Fruit fly (Drosophila melanogaster): ENCODE measurements around the gene CG42764.

Gene CG42764

dm6 chr3L:20452813-20453682 is 12.8 kb downstream of the CG42764 start, which contains the start of gene CG5199:
TSS of gene CG5199 (minus strand) at chr3L:20452864.
- no peak for TF ChIP-seq CTCF (optimal IDR thresholded peaks at IDR 0.05)
- no peak for TF ChIP-seq CG8478 (optimal IDR thresholded peaks at IDR 0.05)

DNA sequence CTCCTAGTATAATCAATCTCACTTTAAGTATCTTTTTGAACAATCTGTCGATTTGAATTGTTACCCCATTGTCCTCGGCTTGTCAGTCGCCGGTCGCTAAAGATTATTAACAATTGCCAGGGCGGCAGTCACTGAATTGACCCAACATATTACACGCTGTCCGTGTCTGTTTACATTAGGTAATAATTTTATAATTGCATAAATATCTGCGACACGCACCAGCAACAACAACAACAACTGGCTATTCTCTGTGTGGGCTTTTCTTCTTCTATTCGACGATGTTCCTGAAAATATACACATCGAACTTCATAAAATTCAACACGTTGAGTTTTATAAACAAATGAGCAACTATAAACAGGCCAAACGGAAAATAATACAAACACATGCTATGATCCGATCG is 17.1 kb downstream of the CG42764 start:
- TF ChIP-seq CG8478 (optimal IDR thresholded peaks at IDR 0.05) (no peak), CTCF (optimal IDR thresholded peaks at IDR 0.05) (no peak)

DNA sequence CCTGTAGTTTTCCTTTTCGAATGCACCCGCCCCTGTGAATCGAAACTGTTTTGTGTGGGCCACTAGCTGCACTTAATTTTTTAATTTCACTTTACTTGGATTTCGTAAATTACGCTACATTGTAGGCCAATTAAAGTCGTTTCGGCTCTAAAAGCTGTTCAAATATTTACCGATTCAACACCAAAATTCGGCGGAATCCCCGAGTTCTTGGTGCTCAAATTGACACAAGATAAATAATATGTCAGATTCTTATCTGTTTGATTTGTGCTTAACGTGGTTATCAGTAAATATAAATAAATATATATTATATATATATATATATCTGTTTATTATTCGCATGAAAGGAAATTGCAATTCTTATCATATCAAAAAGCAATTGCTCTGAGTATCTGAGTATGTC is 17.9 kb downstream of the CG42764 start:
- TF ChIP-seq CTCF (optimal IDR thresholded peaks at IDR 0.05): no peak

dm6 chr3L:20447337-20447736 is 18.5 kb downstream of the CG42764 start:
- TF ChIP-seq CTCF (optimal IDR thresholded peaks at IDR 0.05) (no peak), CG8478 (optimal IDR thresholded peaks at IDR 0.05) (no peak)

- no peak for TF ChIP-seq CTCF (optimal IDR thresholded peaks at IDR 0.05)
- no peak for TF ChIP-seq CG8478 (optimal IDR thresholded peaks at IDR 0.05)
Observed at dm6 chr3L:20446030-20446429, 19.8 kb downstream of the CG42764 start.

DNA sequence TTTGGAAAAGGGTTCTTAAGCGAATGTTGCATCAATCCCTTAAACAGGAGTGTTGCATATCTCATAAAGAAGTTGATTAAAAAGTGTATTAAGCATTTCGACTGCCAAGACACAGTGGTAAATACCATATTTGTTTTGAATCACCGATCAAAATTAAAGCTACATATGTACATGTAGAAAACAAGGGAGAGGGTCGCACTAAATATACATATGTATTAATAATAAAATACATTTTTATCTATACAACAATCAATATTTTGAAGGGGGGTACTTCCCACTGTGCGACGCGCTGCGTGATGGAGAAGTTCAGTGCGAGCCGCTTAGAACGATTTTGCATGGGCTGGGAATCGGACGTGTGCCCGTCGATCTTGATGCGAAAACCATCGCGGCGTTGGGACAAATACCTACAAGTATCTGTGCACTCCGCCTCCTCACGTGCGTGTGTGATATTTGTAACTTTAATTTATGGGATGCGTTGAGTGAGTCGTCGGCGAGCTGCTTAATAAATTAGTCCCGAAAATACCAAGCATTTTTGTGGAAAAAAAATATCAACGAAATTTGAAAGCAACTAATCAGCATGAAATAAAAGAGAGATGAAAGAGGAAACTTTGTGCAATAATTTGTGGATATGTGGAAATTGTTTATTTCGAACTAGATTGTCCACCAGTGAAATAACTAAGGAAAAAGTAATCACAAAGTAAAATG is 20.9 kb downstream of the CG42764 start:
- TF ChIP-seq CG8478 (optimal IDR thresholded peaks at IDR 0.05) (no peak), CTCF (optimal IDR thresholded peaks at IDR 0.05) (no peak)

DNA sequence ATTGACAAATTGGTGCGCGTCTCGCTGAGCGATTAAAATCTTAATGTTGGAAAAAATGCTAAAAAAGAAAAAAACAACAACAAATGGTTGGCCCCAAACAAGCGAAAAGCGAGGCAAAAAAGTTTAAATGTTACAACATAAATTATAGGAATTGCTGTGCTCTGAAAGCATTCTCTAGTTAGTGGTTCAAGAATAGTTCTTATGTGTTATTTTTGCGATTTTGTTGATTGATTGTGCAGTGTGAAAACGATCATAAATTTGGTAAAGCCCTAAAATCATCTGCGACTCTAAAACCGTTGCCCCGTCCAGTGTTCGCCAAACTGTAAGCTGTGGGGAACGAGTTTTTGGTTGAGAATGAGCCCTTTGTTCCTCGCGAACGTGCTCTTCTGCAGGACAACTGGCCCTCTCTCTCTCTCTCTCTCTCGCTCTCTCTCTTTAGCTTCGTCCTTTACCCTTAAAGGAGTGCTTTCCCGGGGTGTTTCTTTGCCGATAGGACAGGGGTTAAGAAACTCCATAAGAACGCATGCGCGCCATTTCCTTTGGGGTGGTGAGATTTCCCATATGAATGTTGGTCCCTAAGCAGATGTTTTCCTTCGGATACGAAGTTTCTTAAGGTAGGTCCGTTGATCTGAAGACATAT is 23.0 kb downstream of the CG42764 start:
- TF ChIP-seq CG8478 (optimal IDR thresholded peaks at IDR 0.05) (no peak), CTCF (optimal IDR thresholded peaks at IDR 0.05) (no peak)

DNA sequence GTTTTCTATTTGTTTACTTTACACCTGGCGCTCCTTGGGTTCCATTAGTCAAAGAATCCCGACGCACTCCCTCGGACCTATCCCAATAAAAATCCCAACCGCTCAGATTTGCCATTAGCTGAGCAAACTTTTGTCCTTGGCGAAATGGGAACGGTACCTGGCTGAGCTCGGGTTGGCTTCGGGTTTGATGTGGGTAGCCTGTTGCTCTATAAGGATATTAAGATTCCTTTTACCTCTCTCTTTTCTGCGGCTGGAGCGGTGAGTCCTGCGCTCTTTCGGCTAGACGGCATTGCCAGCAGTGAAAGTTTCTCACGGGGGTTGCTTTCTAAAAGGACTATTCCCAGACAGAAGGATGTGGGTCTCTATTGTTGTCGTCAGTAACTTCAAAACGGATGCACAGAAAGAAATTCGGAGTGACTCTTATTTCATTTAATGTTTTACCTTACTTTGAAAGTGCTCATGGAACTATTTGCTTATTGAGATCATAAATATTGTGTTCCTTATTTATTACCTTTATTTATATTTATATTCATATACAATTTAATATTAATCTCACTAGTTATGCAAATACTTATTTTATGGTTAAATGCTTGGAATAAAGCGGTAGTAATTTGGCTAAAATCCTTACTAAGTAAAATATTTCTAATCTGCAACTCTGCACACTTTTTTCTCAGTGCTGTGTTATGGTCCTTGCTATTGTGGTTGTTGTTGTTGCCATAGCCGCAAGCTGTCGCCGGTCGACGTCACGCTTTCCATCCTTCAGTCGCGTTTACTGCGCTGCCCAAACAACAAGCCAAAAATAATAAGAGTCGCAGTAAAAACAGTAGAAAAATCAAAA is 24.0 kb downstream of the CG42764 start, which contains the start of gene CG5910:
Gene CG5910 (plus strand): TSS at position 788 of the 838 bp plus-strand sequence.
- TF ChIP-seq CTCF (optimal IDR thresholded peaks at IDR 0.05) (no peak), CG8478 (optimal IDR thresholded peaks at IDR 0.05) (no peak)

DNA sequence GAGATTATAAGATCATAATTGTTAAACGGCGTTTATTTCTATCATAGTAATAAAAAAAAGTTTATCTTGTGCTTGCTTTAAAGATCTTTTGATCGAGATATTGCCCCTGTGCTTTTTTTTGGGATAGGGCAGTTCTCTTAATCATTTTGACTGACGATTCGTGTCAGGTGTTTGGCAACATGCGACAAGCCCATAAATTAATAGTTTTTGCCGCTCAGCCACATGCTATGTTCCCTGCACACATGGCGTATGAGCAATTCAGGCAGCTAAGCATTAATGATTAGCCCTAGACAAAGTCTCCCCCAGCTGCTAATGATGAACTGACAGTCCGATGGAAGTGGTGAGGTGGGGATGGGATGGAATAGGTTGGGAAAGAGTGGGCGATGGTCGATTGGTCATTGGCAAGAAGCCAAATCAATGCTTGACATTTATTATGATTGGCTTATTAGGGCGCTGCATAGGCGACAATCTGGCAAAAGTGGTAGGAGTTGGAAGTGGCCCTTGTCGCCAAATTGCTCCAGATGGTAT is 24.9 kb downstream of the CG42764 start:
- no peak for TF ChIP-seq CTCF (optimal IDR thresholded peaks at IDR 0.05)
- no peak for TF ChIP-seq CG8478 (optimal IDR thresholded peaks at IDR 0.05)

dm6 chr3L:20439772-20440171 is 26.1 kb downstream of the CG42764 start, which contains the start of gene Hpd:
TSS of gene Hpd (minus strand) at chr3L:20439872.
- TF ChIP-seq CG8478 (optimal IDR thresholded peaks at IDR 0.05): no peak
- TF ChIP-seq CTCF (optimal IDR thresholded peaks at IDR 0.05): no peak

- TF ChIP-seq CG8478 (optimal IDR thresholded peaks at IDR 0.05) (no peak), CTCF (optimal IDR thresholded peaks at IDR 0.05) (no peak)
Observed at dm6 chr3L:20436069-20436468, 29.8 kb downstream of the CG42764 start, which contains the start of the genes mRpL15 and CtIP. TSS of gene mRpL15 (minus strand) at chr3L:20436209. TSS of gene CtIP (plus strand) at chr3L:20436250.

DNA sequence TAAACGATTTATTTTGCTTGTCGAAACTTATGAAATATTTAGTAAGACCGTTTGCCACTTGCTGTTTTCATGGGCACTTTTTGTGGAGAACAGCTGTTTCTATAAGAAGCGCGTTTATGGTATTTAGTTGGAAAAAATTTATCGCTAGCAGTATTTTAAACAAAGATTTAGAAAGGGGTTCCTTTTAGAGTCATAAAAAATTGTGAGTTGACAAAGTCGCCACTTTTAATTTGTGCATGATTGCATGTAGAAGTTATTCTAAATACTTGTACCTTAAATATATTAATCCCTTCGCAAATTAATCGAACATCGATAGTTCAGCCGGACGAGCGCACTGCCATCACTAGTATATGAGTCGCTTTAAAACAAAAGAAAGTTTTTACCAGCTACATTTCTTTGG is 33.5 kb downstream of the CG42764 start, which contains the start of the genes Las and Psn:
Gene Las (minus strand): TSS at position 65 of the 400 bp plus-strand sequence.
Gene Psn (plus strand): TSS at position 172 of the 400 bp plus-strand sequence.
- TF ChIP-seq CTCF (optimal IDR thresholded peaks at IDR 0.05): no peak
- no peak for TF ChIP-seq CG8478 (optimal IDR thresholded peaks at IDR 0.05)

DNA sequence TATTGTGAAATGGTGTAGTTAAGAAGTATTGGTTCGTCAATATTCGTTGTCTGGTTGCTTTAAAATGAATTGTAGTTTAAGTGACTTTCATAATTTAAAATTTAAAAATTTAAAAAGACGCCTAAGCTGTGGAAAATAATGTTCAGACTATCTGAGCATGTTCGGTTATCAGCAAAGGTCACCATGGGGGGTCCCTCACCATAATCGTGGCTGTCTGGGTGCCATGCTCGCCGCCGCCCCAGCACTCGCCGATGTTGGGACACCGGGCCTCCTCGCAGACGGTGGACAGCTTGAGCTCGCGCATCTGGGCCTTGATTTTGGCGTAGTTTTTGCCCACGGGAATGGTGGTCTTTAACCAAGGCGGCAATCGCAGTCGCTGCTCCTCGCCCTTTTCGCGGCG is 34.2 kb downstream of the CG42764 start:
- no peak for TF ChIP-seq CTCF (optimal IDR thresholded peaks at IDR 0.05)
- TF ChIP-seq CG8478 (optimal IDR thresholded peaks at IDR 0.05): no peak

DNA sequence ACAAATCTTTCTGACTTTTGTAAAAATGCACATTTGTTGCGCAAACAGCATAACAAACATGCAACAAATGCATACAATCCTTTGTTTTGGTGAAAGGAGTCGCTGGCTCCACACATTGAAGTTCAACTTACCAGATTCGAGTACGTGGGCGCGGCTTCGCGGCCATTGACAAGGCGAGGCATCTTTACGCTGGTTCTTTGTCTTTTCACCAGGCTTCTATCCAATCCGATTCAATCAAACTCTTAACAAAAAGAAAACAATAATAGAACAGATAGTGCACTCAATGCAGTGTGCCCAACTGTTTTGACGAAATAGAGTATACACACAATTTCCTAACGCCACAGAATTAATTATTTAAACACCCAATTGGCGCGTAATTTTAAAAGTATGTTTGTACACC is 35.7 kb downstream of the CG42764 start, which contains the start of gene CG5262:
Gene CG5262 (minus strand): TSS at position 294 of the 400 bp plus-strand sequence.
- TF ChIP-seq CTCF (optimal IDR thresholded peaks at IDR 0.05) (no peak), CG8478 (optimal IDR thresholded peaks at IDR 0.05) (no peak)

Data from S2 (cell line).